Fruit fly (Drosophila melanogaster) S2 (cell line): ENCODE data around the gene Gs2.

Experiments
- CG8478 ChIP-seq: fragments of >200 bp; optimal IDR thresholded peaks from 2 replicates; lab custom pipeline; 2018
- CTCF ChIP-seq, 2 experiments: fragments of >200 bp; optimal IDR thresholded peaks; 2 replicates each; lab custom pipeline; 2018

- TF ChIP-seq CG8478 = no peak
- TF ChIP-seq CTCF (optimal IDR thresholded peaks at IDR 0.05; lab: Kevin White, UChicago) = no peak
Measured at dm6 chrX:11391364-11391915, 31.2 kb upstream of the Gs2 start.
